Fruit fly (Drosophila melanogaster): ENCODE data around the gene CG12523.

Gene CG12523

dm6 chr3L:10783015-10783675, 17.8 kb upstream of the CG12523 start (continued):
- TF ChIP-seq CG8290 (GFP tag; optimal IDR thresholded peaks at IDR 0.05) (peak; percentile 60), CG8290 (tag; optimal IDR thresholded peaks at IDR 0.05) (no peak), CG1233 (GFP tag; optimal IDR thresholded peaks at IDR 0.05) (peak; percentile 38), CG4360 (GFP tag; IDR thresholded peaks at IDR 0.05) (peak; percentile 60; the same call in 1 of the 2 replicates), CG7556 (GFP tag; optimal IDR thresholded peaks at IDR 0.05) (peak; percentile 75), sens-2 (GFP tag; IDR thresholded peaks at IDR 0.05) (no peak), z (GFP tag; IDR thresholded peaks at IDR 0.05) (no peak), Jarid2 (GFP tag; optimal IDR thresholded peaks at IDR 0.05) (no peak), CG1024 (GFP tag; IDR thresholded peaks at IDR 0.05) (peak; percentile 42), otp (GFP tag; IDR thresholded peaks at IDR 0.05) (peak; percentile 38; the same call in 1 of the 3 replicates), CG31388 (GFP tag; optimal IDR thresholded peaks at IDR 0.05) (no peak), tio (GFP tag; optimal IDR thresholded peaks at IDR 0.05) (peak; percentile 39), wek (GFP tag; optimal IDR thresholded peaks at IDR 0.05) (peak; percentile 12), sqz (GFP tag; optimal IDR thresholded peaks at IDR 0.05) (peak; percentile 52), CG6254 (GFP tag; optimal IDR thresholded peaks at IDR 0.05) (peak; percentile 74), CG2889 (GFP tag; IDR thresholded peaks at IDR 0.05) (no peak), chm (GFP tag; IDR thresholded peaks at IDR 0.05) (peak; percentile 52; the same call in 1 of the 2 replicates), gce (GFP tag; IDR thresholded peaks at IDR 0.05) (peak; percentile 61; the same call in 1 of the 3 replicates), Hr3 (GFP tag; optimal IDR thresholded peaks at IDR 0.05) (peak; percentile 60), CG14710 (tag; optimal IDR thresholded peaks at IDR 0.05) (peak; percentile 93), Doc2 (GFP tag; IDR thresholded peaks at IDR 0.05) (no peak), CG10543 (GFP tag; optimal IDR thresholded peaks at IDR 0.05) (no peak), CkIIα-i1 (GFP tag; IDR thresholded peaks at IDR 0.05) (no peak), CG3726 (GFP tag; IDR thresholded peaks at IDR 0.05) (no peak), ro (GFP tag; IDR thresholded peaks at IDR 0.05) (peak; percentile 31; the same call in 1 of the 2 replicates), CG12071 (GFP tag; optimal IDR thresholded peaks at IDR 0.05) (no peak), CG34422 (GFP tag; IDR thresholded peaks at IDR 0.05) (no peak), nmo (GFP tag; optimal IDR thresholded peaks at IDR 0.05) (peak; percentile 89), org-1 (GFP tag; optimal IDR thresholded peaks at IDR 0.05) (peak; percentile 21), Eip74EF (GFP tag; optimal IDR thresholded peaks at IDR 0.05) (peak in 1 of 2 experiments; percentile 77), bab2 (GFP tag; optimal IDR thresholded peaks at IDR 0.05) (peak; percentile 50), CG18011 (GFP tag; optimal IDR thresholded peaks at IDR 0.05) (no peak), CG2712 (tag; optimal IDR thresholded peaks at IDR 0.05) (peak; percentile 94), CG14860 (GFP tag; IDR thresholded peaks at IDR 0.05; ENCODE audit: partially characterized antibody) (no peak), ftz-f1 (GFP tag; optimal IDR thresholded peaks at IDR 0.05) (no peak), CG17385 (GFP tag; optimal IDR thresholded peaks at IDR 0.05) (peak; percentile 64), dysf (GFP tag; IDR thresholded peaks at IDR 0.05) (peak; percentile 31; the same call in 1 of the 3 replicates), row (GFP tag; IDR thresholded peaks at IDR 0.05) (peak; percentile 67), CG8388 (GFP tag; optimal IDR thresholded peaks at IDR 0.05) (peak; percentile 88), inv (GFP tag; IDR thresholded peaks at IDR 0.05; ENCODE audit: partially characterized antibody) (no peak), tx (GFP tag; optimal IDR thresholded peaks at IDR 0.05) (no peak), Mes4 (GFP tag; optimal IDR thresholded peaks at IDR 0.05) (peak; percentile 41), btn (GFP tag; optimal IDR thresholded peaks at IDR 0.05) (no peak), run (tag; optimal IDR thresholded peaks at IDR 0.05) (no peak), CrebB (tag; optimal IDR thresholded peaks at IDR 0.05) (peak; percentile 58), Blimp-1 (GFP tag; optimal IDR thresholded peaks at IDR 0.05) (peak; percentile 91), ac (GFP tag; optimal IDR thresholded peaks at IDR 0.05) (no peak), sens (GFP tag) (peak; percentile 97), Hmr (GFP tag; optimal IDR thresholded peaks at IDR 0.05) (no peak), wor (GFP tag; IDR thresholded peaks at IDR 0.05) (peak; percentile 51)
